Worm (Caenorhabditis elegans): Measurements from ENCODE around the gene K12B6.9.
A peak's percentile ranks its signal among the peaks of the same experiment; 100 is the strongest.

The K12B6.9 gene

DNA sequence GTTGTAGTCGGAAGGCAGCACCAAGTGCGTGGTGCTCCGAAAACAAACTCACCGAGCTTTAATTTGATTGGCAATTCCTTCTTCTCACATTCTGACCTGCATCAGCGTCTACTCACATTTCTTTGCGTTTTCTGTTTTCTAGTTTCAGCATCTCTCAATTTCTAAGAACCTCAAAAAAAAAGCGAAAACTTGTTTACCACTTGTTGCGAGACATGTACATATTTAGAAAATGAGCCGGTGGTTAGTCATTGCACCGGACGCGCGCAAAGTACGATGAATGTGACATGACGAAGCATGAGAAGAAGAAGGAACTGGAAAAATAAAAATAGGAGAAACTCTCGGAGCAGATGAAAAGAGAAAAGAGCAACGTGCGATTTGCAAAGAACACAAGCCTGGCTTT, 47.8 kb downstream of the K12B6.9 start:
- no peak for TF ChIP-seq hrde-1 (tag; optimal IDR thresholded peaks at IDR 0.05; ENCODE audit: borderline replicate concordance)
- TF ChIP-seq snpc-4 (GFP tag; optimal IDR thresholded peaks at IDR 0.05) = no peak
- no peak for TF ChIP-seq snpc-4 (tag; optimal IDR thresholded peaks at IDR 0.05)
- TF ChIP-seq F37B4.10 (GFP tag; IDR thresholded peaks at IDR 0.05) = no peak
- TF ChIP-seq ceh-27 (GFP tag; optimal IDR thresholded peaks at IDR 0.05) = no peak
- TF ChIP-seq snpc-3.4 (tag; optimal IDR thresholded peaks at IDR 0.05) = no peak
- TF ChIP-seq F10E7.11 (tag; optimal IDR thresholded peaks at IDR 0.05) = no peak
- TF ChIP-seq tbx-9 (tag; optimal IDR thresholded peaks at IDR 0.05; ENCODE audit: borderline replicate concordance) = no peak
- TF ChIP-seq snpc-1.3 (tag; optimal IDR thresholded peaks at IDR 0.05; ENCODE audit: insufficient read depth) = no peak

DNA sequence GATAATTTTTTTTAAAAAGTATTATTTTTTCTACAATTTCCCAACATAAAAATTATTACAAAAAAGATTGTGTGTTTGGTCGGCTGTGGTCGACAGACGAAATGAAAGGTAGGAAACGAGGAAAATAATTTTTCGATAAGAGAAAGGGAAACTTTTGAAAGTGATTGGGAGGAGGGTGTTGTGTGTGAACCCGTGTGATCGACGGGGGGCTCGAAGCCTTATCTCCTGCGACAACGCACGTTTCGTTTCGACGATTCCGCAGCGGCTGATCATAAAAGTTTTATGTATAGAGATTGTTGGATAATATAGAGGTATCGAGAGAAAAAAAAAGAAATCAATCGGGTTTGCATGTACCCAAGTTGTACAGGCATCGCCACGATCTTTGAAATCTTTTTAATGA, 49.2 kb downstream of the K12B6.9 start:
- TF ChIP-seq ztf-22 (GFP tag; optimal IDR thresholded peaks at IDR 0.05) = peak; percentile 76
- TF ChIP-seq him-1 (tag; optimal IDR thresholded peaks at IDR 0.05) = no peak
- no peak for TF ChIP-seq cebp-1 (GFP tag; IDR thresholded peaks at IDR 0.05)
- peak; percentile 47 for TF ChIP-seq cebp-1 (tag; optimal IDR thresholded peaks at IDR 0.05)
- peak; percentile 46 for TF ChIP-seq atf-7 (tag; optimal IDR thresholded peaks at IDR 0.05)
- TF ChIP-seq ceh-79 (tag; optimal IDR thresholded peaks at IDR 0.05) = no peak
- no peak for TF ChIP-seq Y79H2A.3 (GFP tag; conservative IDR thresholded peaks at IDR 0.05)
- TF ChIP-seq ztf-25 (GFP tag; IDR thresholded peaks at IDR 0.05) = no peak
- peak; percentile 46 for TF ChIP-seq madf-10 (tag; optimal IDR thresholded peaks at IDR 0.05)
- no peak for TF ChIP-seq hmg-20 (GFP tag; IDR thresholded peaks at IDR 0.05)
- TF ChIP-seq hmg-1.2 (GFP tag; IDR thresholded peaks at IDR 0.05) = 0 out of 2 replicates have a peak, but pooled peaks have one; percentile 7
- TF ChIP-seq tbp1 (GFP tag; optimal IDR thresholded peaks at IDR 0.05) = peak; percentile 7
- no peak for TF ChIP-seq snpc-4 (GFP tag; optimal IDR thresholded peaks at IDR 0.05)
- peak in 1 of 4 experiments; percentile 2 for TF ChIP-seq snpc-4 (tag; optimal IDR thresholded peaks at IDR 0.05)
- TF ChIP-seq dox-1 (GFP tag; IDR thresholded peaks at IDR 0.05) = peak; percentile 33; the same call in 1 of the 2 replicates
- peak; percentile 17 for TF ChIP-seq lin-54 (GFP tag; optimal IDR thresholded peaks at IDR 0.05)
- TF ChIP-seq nhr-80 (tag; optimal IDR thresholded peaks at IDR 0.05) = peak; percentile 93
- 0 out of 2 replicates have a peak, but pooled peaks have one; percentile 11 for TF ChIP-seq zfh-2 (GFP tag; conservative IDR thresholded peaks at IDR 0.05)
- peak; percentile 13 for TF ChIP-seq lin-40 (tag; optimal IDR thresholded peaks at IDR 0.05)
- TF ChIP-seq chd-7 (tag; optimal IDR thresholded peaks at IDR 0.05) = peak; percentile 4
- 0 out of 2 replicates have a peak, but pooled peaks have one; percentile 55 for TF ChIP-seq nfyb-1 (GFP tag; IDR thresholded peaks at IDR 0.05)
- no peak for TF ChIP-seq akir-1 (GFP tag; optimal IDR thresholded peaks at IDR 0.05)
